Worm (Caenorhabditis elegans) whole organism, L2 larva: Measurements from ENCODE around the gene sna-1.

ENCODE experiments used
- ZK546.5 ChIP-seq: sonication (generic microtip); optimal IDR thresholded peaks from 2 replicates; lab custom pipeline; 2017; ENCODE audit warnings: missing biosample characterization, missing genetic modification characterization
- ceh-82 ChIP-seq: fragments of 150-350 bp; optimal IDR thresholded peaks from 2 replicates; lab custom pipeline; 2014; ENCODE audit warnings: missing biosample characterization, missing genetic modification characterization
- egl-27 ChIP-seq: sonication (generic microtip); optimal IDR thresholded peaks from 3 replicates; lab custom pipeline; 2017; ENCODE audit warnings: missing biosample characterization, missing genetic modification reagents, missing genetic modification characterization
- nhr-129 ChIP-seq: fragments of 150-350 bp; optimal IDR thresholded peaks from 2 replicates; lab custom pipeline; 2014; ENCODE audit warnings: missing biosample characterization, missing genetic modification characterization
- skn-1 ChIP-seq: sonication (generic microtip); optimal IDR thresholded peaks from 2 replicates; lab custom pipeline; 2017; ENCODE audit warnings: missing biosample characterization, missing genetic modification characterization

ce11 chrV:6758017-6758416, 47.5 kb upstream of the sna-1 start, which contains the start of gene dbl-1:
- no peak for TF ChIP-seq skn-1 (tag; lab: Kevin White, UChicago)
- no peak for TF ChIP-seq egl-27 (tag; lab: Kevin White, UChicago)
- no peak for TF ChIP-seq nhr-129 (tag; lab: Kevin White, UChicago)
- TF ChIP-seq ceh-82 = no peak
- no peak for TF ChIP-seq ZK546.5 (tag; lab: Kevin White, UChicago)
